Worm (Caenorhabditis elegans) whole organism, late embryonic: ENCODE results near the gene C18B12.4.

Source experiments
- C38D4.7 ChIP-seq: fragments of 200-800 bp; sonication (Bioruptor generic); optimal IDR thresholded peaks from 2 replicates; lab custom pipeline; 2018; ENCODE audit warnings: mild to moderate bottlenecking, missing genetic modification characterization, moderate library complexity, missing compliant biosample characterization
- ama-1 ChIP-seq: fragments of 150-350 bp; optimal IDR thresholded peaks from 2 replicates; lab custom pipeline; 2014
- ceh-2 ChIP-seq: sonication (generic microtip); optimal IDR thresholded peaks from 2 replicates; lab custom pipeline; 2016; ENCODE audit warnings: missing genotype, missing genetic modification characterization, missing compliant biosample characterization
- eyg-1 ChIP-seq: sonication (generic microtip); optimal IDR thresholded peaks from 2 replicates; lab custom pipeline; 2016; ENCODE audit warnings: missing genotype, missing genetic modification characterization, missing compliant biosample characterization
- hlh-6 ChIP-seq: sonication (generic microtip); optimal IDR thresholded peaks from 2 replicates; lab custom pipeline; 2016; ENCODE audit warnings: missing genotype, missing genetic modification characterization, missing compliant biosample characterization
- pha-2 ChIP-seq: sonication (generic microtip); optimal IDR thresholded peaks from 2 replicates; lab custom pipeline; 2017; ENCODE audit warnings: mild to moderate bottlenecking, missing genetic modification characterization, missing compliant biosample characterization
- unc-3 ChIP-seq, 2 experiments: fragments of 200-800 bp in 1 of 2; sonication (Bioruptor generic) in 1 of 2; sonication (generic microtip) in 1 of 2; conservative IDR thresholded peaks in 1 of 2; optimal IDR thresholded peaks in 1 of 2; 2 replicates each; pipeline versions ENCODE4 v1.3.6 to Lab custom; 2016 to 2022; ENCODE audit warnings: missing compliant biosample characterization in 2 of 2, missing genetic modification characterization in 2 of 2, missing genetic modification reagents in 1 of 2

DNA sequence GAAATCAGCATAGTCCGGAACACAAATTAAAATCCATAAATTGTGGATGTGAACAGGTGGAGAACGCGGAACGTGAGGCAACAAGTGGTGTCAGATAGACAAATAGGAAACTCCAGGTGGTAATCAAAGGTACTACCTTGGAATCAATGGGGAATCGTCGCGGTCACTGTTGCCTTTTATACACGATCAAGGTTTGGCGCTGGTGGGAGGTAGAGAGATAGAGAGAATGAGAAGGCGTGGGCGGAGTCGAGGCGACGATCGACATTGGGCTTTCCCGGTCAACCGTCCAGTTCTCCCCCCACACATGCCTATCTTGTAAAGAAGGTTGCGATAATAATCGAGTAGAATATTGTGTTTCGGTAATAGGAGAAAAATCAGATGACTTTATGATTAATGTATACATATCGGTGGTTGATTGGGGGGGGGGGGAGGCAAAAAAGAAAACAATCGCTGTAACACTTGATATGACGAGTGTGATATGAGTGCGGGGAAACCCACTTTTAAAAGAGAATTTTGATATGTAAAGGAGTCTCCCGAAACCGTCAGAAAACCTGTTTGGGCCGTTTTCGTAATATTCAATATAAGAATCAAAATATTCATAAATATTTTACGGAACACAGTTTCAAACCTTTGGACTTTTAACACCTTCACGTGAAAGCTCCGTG is 37.3 kb upstream of the C18B12.4 start, which contains the start of the genes H40L08.8, H40L08.2 and H40L08.7:
- TF ChIP-seq pha-2 (tag; lab: Kevin White, UChicago) (no peak), hlh-6 (tag; lab: Kevin White, UChicago) (no peak), ama-1 (lab: Kevin White, UChicago) (no peak), unc-3 (GFP tag; conservative IDR thresholded peaks at IDR 0.05; lab: Robert Waterston, UW) (no peak), unc-3 (tag; optimal IDR thresholded peaks at IDR 0.05; lab: Kevin White, UChicago) (no peak), eyg-1 (no peak), ceh-2 (tag; lab: Kevin White, UChicago) (no peak), C38D4.7 (no peak)
